Fruit fly (Drosophila melanogaster) Kc167 (cell line): ENCODE results near the gene Atg4a.

Experiments used
- Sin3A ChIP-seq: fragments of >200 bp; optimal IDR thresholded peaks from 2 replicates; lab custom pipeline; 2018; ENCODE audit warnings: missing external identifiers
- h ChIP-seq: fragments of >200 bp; optimal IDR thresholded peaks from 3 replicates; lab custom pipeline; 2018; ENCODE audit warnings: missing external identifiers
- insv ChIP-seq: fragments of >200 bp; optimal IDR thresholded peaks from 3 replicates; lab custom pipeline; 2018; ENCODE audit warnings: missing external identifiers
- psq ChIP-seq: fragments of >200 bp; optimal IDR thresholded peaks from 2 replicates; lab custom pipeline; 2017; ENCODE audit warnings: missing external identifiers

dm6 chr2L:1124265-1124664 is 43.6 kb downstream of the Atg4a start:
- no peak for TF ChIP-seq psq (lab: Kevin White, UChicago)
- TF ChIP-seq insv (lab: Kevin White, UChicago): no peak
- TF ChIP-seq Sin3A (lab: Kevin White, UChicago): no peak
- no peak for TF ChIP-seq h (lab: Kevin White, UChicago)
